Worm (Caenorhabditis elegans) whole organism, young adult: ENCODE measurements around the gene best-22.

Experiments
- B0261.1 ChIP-seq: sonication (generic microtip); optimal IDR thresholded peaks from 2 replicates; lab custom pipeline; 2016; ENCODE audit warnings: mild to moderate bottlenecking, missing genetic modification characterization, moderate library complexity, missing compliant biosample characterization
- B0336.3 ChIP-seq: fragments of 200-800 bp; sonication (Bioruptor generic); IDR thresholded peaks from 2 replicates; pipeline ENCODE4 v1.3.6; 2022; ENCODE audit warnings: missing genetic modification characterization, missing compliant biosample characterization
- C06A6.2 ChIP-seq: fragments of 200-800 bp; sonication (Bioruptor generic); conservative IDR thresholded peaks from 2 replicates; pipeline ENCODE4 v1.3.6; 2022; ENCODE audit warnings: missing genetic modification characterization, missing compliant biosample characterization
- C17E4.6 ChIP-seq: fragments of 200-800 bp; sonication (Bioruptor generic); IDR thresholded peaks from 2 replicates; pipeline ENCODE4 v1.3.6; 2022; ENCODE audit warnings: missing genetic modification reagents, missing genetic modification characterization, missing compliant biosample characterization
- D2030.7 ChIP-seq: fragments of 200-800 bp; sonication (Bioruptor generic); IDR thresholded peaks from 2 replicates; pipeline ENCODE4 v1.3.6; 2022; ENCODE audit warnings: missing genetic modification reagents, missing genetic modification characterization, missing compliant biosample characterization
- F10E7.11 ChIP-seq: sonication (generic microtip); optimal IDR thresholded peaks from 2 replicates; lab custom pipeline; 2017; ENCODE audit warnings: mild to moderate bottlenecking, missing genetic modification characterization, moderate library complexity, missing compliant biosample characterization
- F23B12.7 ChIP-seq: sonication (generic microtip); optimal IDR thresholded peaks from 2 replicates; lab custom pipeline; 2017; ENCODE audit warnings: missing genetic modification characterization, mild to moderate bottlenecking, missing compliant biosample characterization, antibody characterized with exemption, moderate library complexity; ENCODE audit not compliant: insufficient read depth
- F33H1.4 ChIP-seq: fragments of 200-800 bp; sonication (Bioruptor generic); IDR thresholded peaks from 2 replicates; pipeline ENCODE4 v1.3.6; 2022; ENCODE audit warnings: missing genetic modification reagents, missing genetic modification characterization, missing compliant biosample characterization
- F39B2.1 ChIP-seq: fragments of 200-800 bp; sonication (Bioruptor generic); IDR thresholded peaks from 2 replicates; pipeline ENCODE4 v1.3.6; 2022; ENCODE audit warnings: missing genetic modification reagents, missing genetic modification characterization, missing compliant biosample characterization
- F57A8.1 ChIP-seq: fragments of 200-800 bp; sonication (Bioruptor generic); optimal IDR thresholded peaks from 2 replicates; lab custom pipeline; 2018; ENCODE audit warnings: mild to moderate bottlenecking, missing genetic modification characterization, moderate library complexity, missing compliant biosample characterization
- K12H6.12 ChIP-seq: fragments of 200-800 bp; sonication (Bioruptor generic); optimal IDR thresholded peaks from 2 replicates; lab custom pipeline; 2018; ENCODE audit warnings: mild to moderate bottlenecking, missing genetic modification characterization, missing compliant biosample characterization
- T26A5.8 ChIP-seq: sonication (generic microtip); optimal IDR thresholded peaks from 2 replicates; lab custom pipeline; 2016; ENCODE audit warnings: missing genetic modification characterization, missing compliant biosample characterization
- Y53F4B.3 ChIP-seq: fragments of 200-800 bp; sonication (Bioruptor generic); IDR thresholded peaks from 2 replicates; pipeline ENCODE4 v1.3.6; 2022; ENCODE audit warnings: missing genetic modification reagents, missing genetic modification characterization, missing compliant biosample characterization
- Y67H2A.10 ChIP-seq: fragments of 200-800 bp; sonication (Bioruptor generic); conservative IDR thresholded peaks from 2 replicates; pipeline ENCODE4 v1.3.6; 2022; ENCODE audit warnings: missing genetic modification reagents, missing genetic modification characterization, missing compliant biosample characterization
- Y79H2A.3 ChIP-seq: fragments of 200-800 bp; sonication (Bioruptor generic); conservative IDR thresholded peaks from 2 replicates; pipeline ENCODE4 v1.3.6; 2022; ENCODE audit warnings: missing genetic modification reagents, missing genetic modification characterization, missing compliant biosample characterization
- Y95B8A.8 ChIP-seq: fragments of 200-800 bp; sonication (Bioruptor generic); IDR thresholded peaks from 2 replicates; pipeline ENCODE4 v1.3.6; 2022; ENCODE audit warnings: missing genetic modification reagents, missing genetic modification characterization, missing compliant biosample characterization
- ZK185.1 ChIP-seq: sonication (generic microtip); optimal IDR thresholded peaks from 2 replicates; lab custom pipeline; 2016; ENCODE audit warnings: mild to moderate bottlenecking, missing genetic modification characterization, missing compliant biosample characterization; ENCODE audit not compliant: poor library complexity, severe bottlenecking
- aptf-3 ChIP-seq: fragments of 200-800 bp; sonication (Bioruptor generic); IDR thresholded peaks from 2 replicates; pipeline ENCODE4 v1.3.6; 2022; ENCODE audit warnings: missing genetic modification characterization, missing compliant biosample characterization
- attf-5 ChIP-seq: fragments of 200-800 bp; sonication (Bioruptor generic); optimal IDR thresholded peaks from 2 replicates; lab custom pipeline; 2018; ENCODE audit warnings: mild to moderate bottlenecking, missing genetic modification characterization, missing compliant biosample characterization
- ceh-27 ChIP-seq: fragments of 200-800 bp; sonication (Bioruptor generic); optimal IDR thresholded peaks from 2 replicates; lab custom pipeline; 2018; ENCODE audit warnings: mild to moderate bottlenecking, missing genetic modification characterization, moderate library complexity, missing compliant biosample characterization
- ceh-91 ChIP-seq: fragments of 200-800 bp; sonication (Bioruptor generic); IDR thresholded peaks from 2 replicates; pipeline ENCODE4 v1.3.6; 2022; ENCODE audit warnings: missing genetic modification reagents, missing genetic modification characterization, missing compliant biosample characterization
- chd-7 ChIP-seq: sonication (generic microtip); optimal IDR thresholded peaks from 2 replicates; lab custom pipeline; 2016; ENCODE audit warnings: mild to moderate bottlenecking, missing genetic modification characterization, moderate library complexity, missing compliant biosample characterization
- dpff-1 ChIP-seq: sonication (generic microtip); optimal IDR thresholded peaks from 2 replicates; lab custom pipeline; 2017; ENCODE audit warnings: mild to moderate bottlenecking, missing genetic modification characterization, missing compliant biosample characterization
- dpl-1 ChIP-seq: fragments of 150-350 bp; optimal IDR thresholded peaks from 2 replicates; lab custom pipeline; 2014; ENCODE audit warnings: missing biosample characterization, missing genetic modification reagents, missing genetic modification characterization
- egl-18 ChIP-seq: fragments of 200-800 bp; sonication (Bioruptor generic); IDR thresholded peaks from 2 replicates; pipeline ENCODE4 v1.3.6; 2022; ENCODE audit warnings: missing genetic modification reagents, missing genetic modification characterization, missing compliant biosample characterization
- egl-44 ChIP-seq: fragments of 200-800 bp; sonication (Bioruptor generic); IDR thresholded peaks from 2 replicates; pipeline ENCODE4 v1.3.6; 2022; ENCODE audit warnings: missing genetic modification reagents, missing genetic modification characterization, missing compliant biosample characterization
- egrh-3 ChIP-seq: fragments of 200-800 bp; sonication (Bioruptor generic); IDR thresholded peaks from 2 replicates; pipeline ENCODE4 v1.3.6; 2022; ENCODE audit warnings: missing genetic modification reagents, missing genetic modification characterization, missing compliant biosample characterization
- ekl-4 ChIP-seq: fragments of 200-800 bp; sonication (Bioruptor generic); IDR thresholded peaks from 2 replicates; pipeline ENCODE4 v1.3.6; 2022; ENCODE audit warnings: missing genetic modification reagents, missing genetic modification characterization, missing compliant biosample characterization
- him-1 ChIP-seq: sonication (generic microtip); optimal IDR thresholded peaks from 2 replicates; lab custom pipeline; 2016; ENCODE audit warnings: missing genotype, missing genetic modification reagents, missing genetic modification characterization, missing compliant biosample characterization
- let-526 ChIP-seq: fragments of 200-800 bp; sonication (Bioruptor generic); IDR thresholded peaks from 2 replicates; pipeline ENCODE4 v1.3.6; 2022; ENCODE audit warnings: missing genetic modification reagents, missing genetic modification characterization, missing compliant biosample characterization
- lin-26 ChIP-seq: fragments of 200-800 bp; sonication (Bioruptor generic); IDR thresholded peaks from 2 replicates; pipeline ENCODE4 v1.3.6; 2022; ENCODE audit warnings: missing genetic modification reagents, missing genetic modification characterization, missing compliant biosample characterization
- madf-8 ChIP-seq: fragments of 200-800 bp; sonication (Bioruptor generic); conservative IDR thresholded peaks from 2 replicates; pipeline ENCODE4 v1.3.6; 2022; ENCODE audit warnings: missing genetic modification reagents, missing genetic modification characterization, missing compliant biosample characterization
- mel-28 ChIP-seq: sonication (generic microtip); optimal IDR thresholded peaks from 2 replicates; lab custom pipeline; 2016; ENCODE audit warnings: borderline replicate concordance, mild to moderate bottlenecking, missing genetic modification characterization, missing compliant biosample characterization
- mes-4 ChIP-seq: sonication (generic microtip); optimal IDR thresholded peaks from 2 replicates; lab custom pipeline; 2016; ENCODE audit warnings: missing genotype, missing genetic modification characterization, missing compliant biosample characterization
- nfya-2 ChIP-seq: fragments of 200-800 bp; sonication (Bioruptor generic); IDR thresholded peaks from 2 replicates; pipeline ENCODE4 v1.3.6; 2022; ENCODE audit warnings: missing genetic modification reagents, missing genetic modification characterization, missing compliant biosample characterization
- nhr-179 ChIP-seq: sonication (generic microtip); optimal IDR thresholded peaks from 2 replicates; lab custom pipeline; 2016; ENCODE audit warnings: mild to moderate bottlenecking, missing genetic modification characterization, missing compliant biosample characterization
- pbrm-1 ChIP-seq: fragments of 200-800 bp; sonication (Bioruptor generic); IDR thresholded peaks from 2 replicates; pipeline ENCODE4 v1.3.6; 2022; ENCODE audit warnings: missing genetic modification reagents, missing genetic modification characterization, missing compliant biosample characterization
- repo-1 ChIP-seq: sonication (generic microtip); optimal IDR thresholded peaks from 2 replicates; lab custom pipeline; 2017; ENCODE audit warnings: mild to moderate bottlenecking, missing genetic modification characterization, missing compliant biosample characterization
- sdz-38 ChIP-seq: sonication (generic microtip); optimal IDR thresholded peaks from 2 replicates; lab custom pipeline; 2016; ENCODE audit warnings: missing genotype, missing genetic modification characterization, missing compliant biosample characterization
- sptf-2 ChIP-seq: fragments of 200-800 bp; sonication (Bioruptor generic); optimal IDR thresholded peaks from 2 replicates; lab custom pipeline; 2018; ENCODE audit warnings: mild to moderate bottlenecking, missing genetic modification characterization, missing compliant biosample characterization
- tbp1 ChIP-seq: fragments of 200-800 bp; sonication (Bioruptor generic); optimal IDR thresholded peaks from 2 replicates; lab custom pipeline; 2018; ENCODE audit warnings: mild to moderate bottlenecking, missing genetic modification characterization, missing compliant biosample characterization
- tbx-9 ChIP-seq: sonication (generic microtip); optimal IDR thresholded peaks from 2 replicates; lab custom pipeline; 2016; ENCODE audit warnings: borderline replicate concordance, missing genetic modification characterization, inconsistent platforms, missing compliant biosample characterization
- ztf-18 ChIP-seq: sonication (generic microtip); optimal IDR thresholded peaks from 2 replicates; lab custom pipeline; 2016; ENCODE audit warnings: missing genotype, mild to moderate bottlenecking, missing genetic modification characterization, missing compliant biosample characterization
- ztf-25 ChIP-seq: fragments of 200-800 bp; sonication (Bioruptor generic); IDR thresholded peaks from 2 replicates; pipeline ENCODE4 v1.3.6; 2022; ENCODE audit warnings: missing genetic modification reagents, missing genetic modification characterization, missing compliant biosample characterization
- ztf-28 ChIP-seq: fragments of 200-800 bp; sonication (Bioruptor generic); IDR thresholded peaks from 2 replicates; pipeline ENCODE4 v1.3.6; 2022; ENCODE audit warnings: missing genetic modification reagents, missing genetic modification characterization, missing compliant biosample characterization
- ztf-3 ChIP-seq: fragments of 200-800 bp; sonication (Bioruptor generic); optimal IDR thresholded peaks from 2 replicates; lab custom pipeline; 2018; ENCODE audit warnings: mild to moderate bottlenecking, missing genetic modification characterization, missing compliant biosample characterization

Gene best-22

DNA sequence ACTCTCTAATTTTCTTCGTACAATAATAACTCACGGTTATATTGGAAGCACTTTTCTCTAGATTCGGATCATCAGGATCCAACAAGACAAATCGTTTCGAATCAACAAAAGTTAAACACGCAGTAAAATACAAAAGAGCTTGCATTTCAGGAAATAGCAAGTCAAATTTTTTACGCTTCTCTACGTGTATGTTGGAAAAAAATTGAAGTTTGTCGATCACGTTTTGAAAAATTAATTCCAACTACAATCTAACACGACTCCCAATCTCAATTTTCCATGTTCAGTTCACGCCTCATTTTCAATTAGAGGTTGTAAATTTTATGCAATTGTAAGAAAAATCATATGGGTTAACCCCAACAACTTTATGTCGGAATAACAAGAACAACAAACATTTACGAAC, 40.2 kb downstream of the best-22 start, which contains the start of gene spe-45 (continued):
- TF ChIP-seq pbrm-1 (GFP tag; lab: Robert Waterston, UW) (peak; percentile 46; the same call in 1 of the 2 replicates), dpl-1 (no peak), tbp1 (peak; percentile 47), F33H1.4 (GFP tag; lab: Robert Waterston, UW) (peak; percentile 43), him-1 (tag; lab: Kevin White, UChicago) (peak; percentile 32), ceh-91 (GFP tag; lab: Robert Waterston, UW) (no peak), repo-1 (no peak), ceh-27 (GFP tag; lab: Kevin White, UChicago) (no peak), mel-28 (tag; lab: Kevin White, UChicago) (no peak), ztf-25 (no peak), B0261.1 (no peak), sdz-38 (tag; lab: Kevin White, UChicago) (no peak), Y79H2A.3 (no peak), mes-4 (tag; lab: Kevin White, UChicago) (no peak), ztf-3 (GFP tag; lab: Kevin White, UChicago) (no peak), B0336.3 (GFP tag; lab: Robert Waterston, UW) (peak; percentile 83), chd-7 (no peak), ztf-28 (GFP tag; lab: Robert Waterston, UW) (no peak), lin-26 (GFP tag; lab: Robert Waterston, UW) (peak; percentile 78), Y95B8A.8 (0 out of 2 replicates have a peak, but pooled peaks have one; percentile 37), attf-5 (GFP tag; lab: Kevin White, UChicago) (no peak), ekl-4 (GFP tag; lab: Robert Waterston, UW) (peak; percentile 78), tbx-9 (tag; lab: Kevin White, UChicago) (no peak), K12H6.12 (tag; lab: Kevin White, UChicago) (no peak), ztf-18 (tag; lab: Kevin White, UChicago) (no peak), nhr-179 (tag; lab: Kevin White, UChicago) (no peak), madf-8 (GFP tag; lab: Robert Waterston, UW) (no peak), ZK185.1 (tag; lab: Kevin White, UChicago) (no peak), D2030.7 (GFP tag; lab: Robert Waterston, UW) (no peak)

DNA sequence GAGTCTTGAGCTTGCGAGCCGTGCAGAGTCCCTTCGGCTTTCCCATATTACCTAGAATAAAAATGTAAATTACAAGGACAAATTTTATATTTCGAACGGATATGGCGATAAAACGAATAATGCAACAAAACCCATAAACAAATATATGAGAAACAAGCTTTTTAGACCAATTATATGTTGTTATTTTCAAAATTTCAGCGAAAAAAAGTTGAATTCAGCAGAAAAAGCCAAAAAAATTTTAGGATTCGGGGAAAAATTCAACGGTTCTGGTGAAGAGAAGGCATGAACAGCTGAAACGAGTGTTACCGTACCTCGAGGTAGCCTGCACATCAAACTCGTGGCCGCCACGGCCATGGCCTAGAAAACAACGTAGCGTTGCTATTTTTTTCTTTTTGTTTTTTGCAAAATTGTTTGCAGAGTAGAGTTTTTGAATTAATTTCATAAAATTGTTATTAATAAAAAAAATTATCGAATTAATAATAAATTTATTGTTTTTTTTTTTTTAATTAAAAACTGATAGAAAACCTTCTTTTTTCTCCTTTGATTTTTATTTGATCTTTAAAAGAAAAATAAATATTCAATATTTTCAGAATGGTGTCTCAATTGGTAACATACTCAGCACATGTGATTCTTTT, 41.4 kb downstream of the best-22 start, which contains the start of the genes rps-23 and dpm-3:
rps-23 (minus strand) TSS at position 51 of the 635 bp plus-strand sequence.
dpm-3 (plus strand) TSS at position 585 of the 635 bp plus-strand sequence.
- TF ChIP-seq aptf-3 (GFP tag; lab: Robert Waterston, UW) (no peak), egrh-3 (GFP tag; lab: Robert Waterston, UW) (peak; percentile 85), F39B2.1 (GFP tag; lab: Robert Waterston, UW) (peak; percentile 81; the same call in 1 of the 2 replicates), repo-1 (peak; percentile 42), egl-44 (GFP tag; lab: Robert Waterston, UW) (peak; percentile 82), ztf-28 (GFP tag; lab: Robert Waterston, UW) (peak; percentile 98), dpff-1 (tag; lab: Kevin White, UChicago) (no peak), ZK185.1 (tag; lab: Kevin White, UChicago) (peak; percentile 91), egl-18 (GFP tag; lab: Robert Waterston, UW) (0 out of 2 replicates have a peak, but pooled peaks have one; percentile 73), Y67H2A.10 (peak; percentile 92), F10E7.11 (tag; lab: Kevin White, UChicago) (no peak), lin-26 (GFP tag; lab: Robert Waterston, UW) (peak; percentile 61; the same call in 1 of the 2 replicates), nfya-2 (GFP tag; lab: Robert Waterston, UW) (0 out of 2 replicates have a peak, but pooled peaks have one; percentile 73), let-526 (GFP tag; lab: Robert Waterston, UW) (peak; percentile 97), attf-5 (GFP tag; lab: Kevin White, UChicago) (peak; percentile 95), Y53F4B.3 (GFP tag; lab: Robert Waterston, UW) (peak; percentile 77; the same call in 1 of the 2 replicates), tbp1 (peak; percentile 75), C17E4.6 (GFP tag; lab: Robert Waterston, UW) (peak; percentile 75; the same call in 1 of the 2 replicates), C06A6.2 (GFP tag; lab: Robert Waterston, UW) (peak; percentile 52), F57A8.1 (GFP tag; lab: Kevin White, UChicago) (no peak), sptf-2 (peak; percentile 40), T26A5.8 (no peak), B0336.3 (GFP tag; lab: Robert Waterston, UW) (peak; percentile 60; the same call in 1 of the 2 replicates), ztf-18 (tag; lab: Kevin White, UChicago) (peak; percentile 63), ztf-25 (peak; percentile 96), F23B12.7 (tag; lab: Kevin White, UChicago) (peak; percentile 93)
